Worm (Caenorhabditis elegans) whole organism, young adult: Measurements from ENCODE around the gene F25A2.1.

Experiments
- B0336.3 ChIP-seq: fragments of 200-800 bp; sonication (Bioruptor generic); IDR thresholded peaks from 2 replicates; pipeline ENCODE4 v1.3.6; 2022; ENCODE audit warnings: missing genetic modification characterization, missing compliant biosample characterization
- F10E7.11 ChIP-seq: sonication (generic microtip); optimal IDR thresholded peaks from 2 replicates; lab custom pipeline; 2017; ENCODE audit warnings: mild to moderate bottlenecking, missing genetic modification characterization, moderate library complexity, missing compliant biosample characterization
- F39B2.1 ChIP-seq: fragments of 200-800 bp; sonication (Bioruptor generic); IDR thresholded peaks from 2 replicates; pipeline ENCODE4 v1.3.6; 2022; ENCODE audit warnings: missing genetic modification reagents, missing genetic modification characterization, missing compliant biosample characterization
- F52B5.7 ChIP-seq: sonication (generic microtip); optimal IDR thresholded peaks from 2 replicates; lab custom pipeline; 2016; ENCODE audit warnings: mild to moderate bottlenecking, missing genetic modification characterization, missing compliant biosample characterization
- Y67H2A.10 ChIP-seq: fragments of 200-800 bp; sonication (Bioruptor generic); conservative IDR thresholded peaks from 2 replicates; pipeline ENCODE4 v1.3.6; 2022; ENCODE audit warnings: missing genetic modification reagents, missing genetic modification characterization, missing compliant biosample characterization
- Y95B8A.8 ChIP-seq: fragments of 200-800 bp; sonication (Bioruptor generic); IDR thresholded peaks from 2 replicates; pipeline ENCODE4 v1.3.6; 2022; ENCODE audit warnings: missing genetic modification reagents, missing genetic modification characterization, missing compliant biosample characterization
- bed-2 ChIP-seq: fragments of 200-800 bp; sonication (Bioruptor generic); IDR thresholded peaks from 2 replicates; pipeline ENCODE4 v1.3.6; 2022; ENCODE audit warnings: missing genetic modification reagents, missing genetic modification characterization, missing compliant biosample characterization
- ccch-3 ChIP-seq: fragments of 200-800 bp; sonication (Bioruptor generic); optimal IDR thresholded peaks from 2 replicates; lab custom pipeline; 2018; ENCODE audit warnings: mild to moderate bottlenecking, missing genetic modification characterization, missing compliant biosample characterization
- ceh-79 ChIP-seq: sonication (generic microtip); optimal IDR thresholded peaks from 2 replicates; lab custom pipeline; 2017; ENCODE audit warnings: mild to moderate bottlenecking, missing genetic modification characterization, missing compliant biosample characterization
- chd-7 ChIP-seq: sonication (generic microtip); optimal IDR thresholded peaks from 2 replicates; lab custom pipeline; 2016; ENCODE audit warnings: mild to moderate bottlenecking, missing genetic modification characterization, moderate library complexity, missing compliant biosample characterization
- die-1 ChIP-seq: sonication (generic microtip); optimal IDR thresholded peaks from 2 replicates; lab custom pipeline; 2016; ENCODE audit warnings: missing genotype, mild to moderate bottlenecking, missing genetic modification characterization, missing compliant biosample characterization
- ets-4 ChIP-seq: fragments of 200-800 bp; sonication (Bioruptor generic); optimal IDR thresholded peaks from 2 replicates; lab custom pipeline; 2018; ENCODE audit warnings: mild to moderate bottlenecking, missing genetic modification characterization, missing compliant biosample characterization
- gei-17 ChIP-seq: fragments of 200-800 bp; sonication (Bioruptor generic); optimal IDR thresholded peaks from 2 replicates; lab custom pipeline; 2018; ENCODE audit warnings: mild to moderate bottlenecking, missing genetic modification characterization, missing compliant biosample characterization
- hlh-26 ChIP-seq: fragments of 200-800 bp; sonication (Bioruptor generic); conservative IDR thresholded peaks from 2 replicates; pipeline ENCODE4 v1.3.6; 2022; ENCODE audit warnings: missing genetic modification reagents, missing genetic modification characterization, missing compliant biosample characterization
- hmg-20 ChIP-seq: fragments of 200-800 bp; sonication (Bioruptor generic); IDR thresholded peaks from 2 replicates; pipeline ENCODE4 v1.3.6; 2022; ENCODE audit warnings: missing genetic modification reagents, missing genetic modification characterization, missing compliant biosample characterization
- lag-1 ChIP-seq: fragments of 200-800 bp; sonication (Bioruptor generic); IDR thresholded peaks from 2 replicates; pipeline ENCODE4 v1.3.6; 2022; ENCODE audit warnings: missing genetic modification reagents, missing genetic modification characterization, missing compliant biosample characterization
- lin-35 ChIP-seq, 3 experiments: fragments of 150-350 bp in 2 of 3; sonication (generic microtip) in 1 of 3; optimal IDR thresholded peaks; 2 replicates each; lab custom pipeline; 2014 to 2018; ENCODE audit warnings: missing biosample characterization in 3 of 3, missing genetic modification characterization in 3 of 3, missing genetic modification reagents in 3 of 3
- mcd-1 ChIP-seq: fragments of 200-800 bp; sonication (Bioruptor generic); IDR thresholded peaks from 2 replicates; pipeline ENCODE4 v1.3.6; 2022; ENCODE audit warnings: missing genetic modification reagents, missing genetic modification characterization, missing compliant biosample characterization
- mel-28 ChIP-seq: sonication (generic microtip); optimal IDR thresholded peaks from 2 replicates; lab custom pipeline; 2016; ENCODE audit warnings: borderline replicate concordance, mild to moderate bottlenecking, missing genetic modification characterization, missing compliant biosample characterization
- mes-4 ChIP-seq: sonication (generic microtip); optimal IDR thresholded peaks from 2 replicates; lab custom pipeline; 2016; ENCODE audit warnings: missing genotype, missing genetic modification characterization, missing compliant biosample characterization
- nfya-1 ChIP-seq: sonication (generic microtip); optimal IDR thresholded peaks from 2 replicates; lab custom pipeline; 2017; ENCODE audit warnings: antibody characterized with exemption, missing compliant biosample characterization, missing genetic modification characterization, borderline replicate concordance; ENCODE audit not compliant: insufficient read depth
- nfyb-1 ChIP-seq: fragments of 200-800 bp; sonication (Bioruptor generic); IDR thresholded peaks from 2 replicates; pipeline ENCODE4 v1.3.6; 2022; ENCODE audit warnings: missing genetic modification reagents, missing genetic modification characterization, missing compliant biosample characterization
- nhr-90 ChIP-seq: sonication (generic microtip); optimal IDR thresholded peaks from 2 replicates; lab custom pipeline; 2016; ENCODE audit warnings: missing genotype, mild to moderate bottlenecking, missing genetic modification characterization, missing compliant biosample characterization
- sea-2 ChIP-seq: fragments of 200-800 bp; sonication (Bioruptor generic); IDR thresholded peaks from 2 replicates; pipeline ENCODE4 v1.3.6; 2022; ENCODE audit warnings: missing genetic modification characterization, missing compliant biosample characterization
- snpc-4 ChIP-seq, 5 experiments: fragments of 150-350 bp in 1 of 5; sonication (generic microtip) in 4 of 5; optimal IDR thresholded peaks; 2 replicates each; lab custom pipeline; 2014 to 2018; ENCODE audit warnings: missing genetic modification characterization in 5 of 5, missing biosample characterization in 3 of 5, antibody characterized with exemption in 2 of 5, mild to moderate bottlenecking in 2 of 5, missing compliant biosample characterization in 2 of 5, missing genotype in 2 of 5, moderate library complexity in 2 of 5, missing genetic modification reagents in 1 of 5
- tbp1 ChIP-seq: fragments of 200-800 bp; sonication (Bioruptor generic); optimal IDR thresholded peaks from 2 replicates; lab custom pipeline; 2018; ENCODE audit warnings: mild to moderate bottlenecking, missing genetic modification characterization, missing compliant biosample characterization
- tbx-9 ChIP-seq: sonication (generic microtip); optimal IDR thresholded peaks from 2 replicates; lab custom pipeline; 2016; ENCODE audit warnings: borderline replicate concordance, missing genetic modification characterization, inconsistent platforms, missing compliant biosample characterization
- tlf-1 ChIP-seq: fragments of 200-800 bp; sonication (Bioruptor generic); optimal IDR thresholded peaks from 2 replicates; lab custom pipeline; 2018; ENCODE audit warnings: mild to moderate bottlenecking, missing genetic modification characterization, missing compliant biosample characterization
- unc-130 ChIP-seq: sonication (generic microtip); optimal IDR thresholded peaks from 2 replicates; lab custom pipeline; 2016; ENCODE audit warnings: missing genetic modification reagents, missing genetic modification characterization, missing compliant biosample characterization
- unc-62 ChIP-seq: fragments of 150-350 bp; optimal IDR thresholded peaks from 2 replicates; lab custom pipeline; 2014; ENCODE audit warnings: missing biosample characterization, missing genetic modification reagents, missing genetic modification characterization
- ztf-22 ChIP-seq: fragments of 200-800 bp; sonication (Bioruptor generic); optimal IDR thresholded peaks from 2 replicates; lab custom pipeline; 2018; ENCODE audit warnings: mild to moderate bottlenecking, missing genetic modification characterization, moderate library complexity, missing compliant biosample characterization
- ztf-3 ChIP-seq: fragments of 200-800 bp; sonication (Bioruptor generic); optimal IDR thresholded peaks from 2 replicates; lab custom pipeline; 2018; ENCODE audit warnings: mild to moderate bottlenecking, missing genetic modification characterization, missing compliant biosample characterization

The F25A2.1 gene

ce11 chrV:1140806-1141205 is 38.6 kb upstream of the F25A2.1 start:
- TF ChIP-seq mes-4 (tag; lab: Kevin White, UChicago) (no peak), hlh-26 (GFP tag; lab: Robert Waterston, UW) (no peak), hmg-20 (GFP tag; lab: Robert Waterston, UW) (no peak), ets-4 (GFP tag; lab: Kevin White, UChicago) (no peak), snpc-4 (GFP tag; optimal IDR thresholded peaks at IDR 0.05; lab: Kevin White, UChicago) (no peak), snpc-4 (tag; optimal IDR thresholded peaks at IDR 0.05; lab: Kevin White, UChicago) (no peak), B0336.3 (no peak), ccch-3 (GFP tag; lab: Kevin White, UChicago) (no peak), tbp1 (GFP tag; lab: Kevin White, UChicago) (no peak)

ce11 chrV:1141433-1141832 is 37.9 kb upstream of the F25A2.1 start, which contains the start of gene cutl-22:
Gene cutl-22 (plus strand): TSS chrV:1141733.
- no peak for TF ChIP-seq nfyb-1 (GFP tag; lab: Robert Waterston, UW)
- no peak for TF ChIP-seq F10E7.11 (tag; lab: Kevin White, UChicago)
- no peak for TF ChIP-seq lin-35 (GFP tag; optimal IDR thresholded peaks at IDR 0.05; lab: Kevin White, UChicago)
- no peak for TF ChIP-seq bed-2 (GFP tag; lab: Robert Waterston, UW)
- TF ChIP-seq nhr-90 = no peak
- no peak for TF ChIP-seq tbx-9 (tag; lab: Kevin White, UChicago)

ce11 chrV:1142251-1142650 is 37.1 kb upstream of the F25A2.1 start:
- TF ChIP-seq tlf-1 (GFP tag; lab: Kevin White, UChicago) = no peak
- TF ChIP-seq ztf-22 (GFP tag; lab: Kevin White, UChicago) = no peak
- TF ChIP-seq Y95B8A.8 (GFP tag; lab: Robert Waterston, UW) = no peak
- TF ChIP-seq unc-62 (GFP tag; lab: Kevin White, UChicago) = no peak
- no peak for TF ChIP-seq unc-130 (GFP tag; lab: Kevin White, UChicago)
- TF ChIP-seq ets-4 (GFP tag; lab: Kevin White, UChicago) = no peak
- no peak for TF ChIP-seq sea-2 (GFP tag; lab: Robert Waterston, UW)
- no peak for TF ChIP-seq F52B5.7 (tag; lab: Kevin White, UChicago)
- TF ChIP-seq F39B2.1 (GFP tag; lab: Robert Waterston, UW) = no peak
- no peak for TF ChIP-seq nfya-1
- TF ChIP-seq mcd-1 (GFP tag; lab: Robert Waterston, UW) = no peak
- no peak for TF ChIP-seq ztf-3 (GFP tag; lab: Kevin White, UChicago)
- TF ChIP-seq ceh-79 = no peak
- TF ChIP-seq gei-17 (GFP tag; lab: Kevin White, UChicago) = no peak
- TF ChIP-seq die-1 (tag; lab: Kevin White, UChicago) = no peak
- no peak for TF ChIP-seq mel-28 (tag; lab: Kevin White, UChicago)
- TF ChIP-seq lag-1 = no peak
- TF ChIP-seq chd-7 (tag; lab: Kevin White, UChicago) = no peak
- TF ChIP-seq Y67H2A.10 = no peak
- TF ChIP-seq tbx-9 (tag; lab: Kevin White, UChicago) = no peak
- TF ChIP-seq, all 124 proteins: peak for 0
